Worm (Caenorhabditis elegans): ENCODE measurements around the gene T24E12.6.

DNA sequence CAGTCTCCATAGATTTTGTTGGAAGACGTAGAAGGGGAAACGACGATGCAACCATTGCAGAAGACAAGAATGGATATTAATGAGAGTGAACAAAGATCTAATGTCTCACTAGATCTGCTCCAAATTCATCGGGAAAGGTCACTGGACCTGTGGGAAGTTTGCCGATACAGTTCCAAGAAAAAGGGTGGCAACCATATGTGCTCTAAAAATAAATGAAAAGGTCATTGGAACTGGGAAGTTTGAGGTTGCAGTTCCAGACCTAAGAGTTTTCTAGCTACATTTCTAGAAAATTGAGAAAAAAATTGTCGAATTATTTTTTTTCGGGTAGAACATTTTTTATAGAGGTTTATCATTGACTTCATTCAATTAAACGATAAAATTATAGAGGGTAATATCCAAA, 14.1 kb downstream of the T24E12.6 start, which contains the start of gene fbxb-92:
- no peak for TF ChIP-seq lin-39 (tag; optimal IDR thresholded peaks at IDR 0.05)
- no peak for TF ChIP-seq dmd-4 (tag; optimal IDR thresholded peaks at IDR 0.05)
- no peak for TF ChIP-seq nhr-237 (tag; optimal IDR thresholded peaks at IDR 0.05)
- TF ChIP-seq mdl-1 (tag; optimal IDR thresholded peaks at IDR 0.05): no peak
- no peak for TF ChIP-seq ztf-4 (tag; optimal IDR thresholded peaks at IDR 0.05)
- no peak for TF ChIP-seq ceh-16 (tag; optimal IDR thresholded peaks at IDR 0.05)
- TF ChIP-seq lin-13 (GFP tag; optimal IDR thresholded peaks at IDR 0.05): no peak
- no peak for TF ChIP-seq zag-1 (tag; optimal IDR thresholded peaks at IDR 0.05)
- TF ChIP-seq skn-1 (tag; optimal IDR thresholded peaks at IDR 0.05): no peak

Measured in whole organism, L2 larva.